Worm (Caenorhabditis elegans): ENCODE measurements around the gene Y105C5A.1272.

The Y105C5A.1272 gene

DNA sequence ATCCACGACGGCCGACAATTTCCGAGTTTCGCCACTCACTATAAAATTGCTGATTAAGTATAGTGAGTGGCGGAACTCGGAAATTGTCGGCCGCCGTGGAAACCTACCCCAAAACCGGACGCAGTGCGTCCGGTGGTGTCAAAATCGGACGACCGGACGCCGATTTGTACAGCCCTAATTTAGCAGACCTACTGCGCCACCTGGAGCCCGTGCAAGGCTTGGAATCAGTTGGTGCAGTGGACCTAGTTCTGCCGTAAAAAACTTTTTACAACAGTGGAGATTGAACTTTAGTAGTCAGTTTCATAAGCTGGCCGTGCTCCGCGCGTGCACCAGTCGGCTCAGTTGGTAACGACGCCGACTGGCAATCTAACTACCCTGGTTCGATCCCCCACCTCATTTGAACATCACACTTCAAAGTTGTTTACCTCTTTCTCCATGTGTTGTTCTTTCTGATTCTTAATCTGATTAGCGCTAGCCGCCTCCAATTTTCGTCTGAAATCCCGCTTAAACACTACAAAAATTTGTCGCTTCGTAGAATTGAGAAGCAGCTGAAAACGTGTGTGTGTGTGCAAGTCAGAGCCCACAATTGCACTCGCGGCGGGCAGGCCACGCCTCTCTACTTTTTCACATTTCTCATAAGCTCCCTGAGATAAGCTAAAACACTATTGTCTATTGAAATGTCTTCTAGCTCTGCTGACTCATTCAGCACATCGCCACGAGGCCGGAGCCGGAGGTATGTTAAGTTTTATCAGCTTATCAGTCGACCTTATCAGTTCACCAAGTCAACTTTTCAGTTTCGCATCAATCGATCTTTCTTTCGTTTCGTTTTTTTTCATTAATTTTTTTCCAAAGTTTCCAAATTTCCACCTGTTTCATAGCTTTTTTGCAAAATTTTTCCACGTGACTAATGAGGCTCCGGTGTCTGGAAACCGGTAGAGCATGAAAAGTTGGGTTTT lies 42.0 kb downstream of the Y105C5A.1272 start, which contains the start of gene Y105C5A.15:
Gene Y105C5A.15 (plus strand): TSS at position 678 of the 956 bp plus-strand sequence.
- TF ChIP-seq snpc-1.2 (GFP tag; IDR thresholded peaks at IDR 0.05) (peak; percentile 91), nhr-48 (tag; optimal IDR thresholded peaks at IDR 0.05) (no peak), mxl-3 (GFP tag; optimal IDR thresholded peaks at IDR 0.05) (peak; percentile 3), daf-16 (GFP tag; optimal IDR thresholded peaks at IDR 0.05) (no peak), daf-16 (tag; optimal IDR thresholded peaks at IDR 0.05) (peak; percentile 2), pqm-1 (tag; optimal IDR thresholded peaks at IDR 0.05) (peak; percentile 33), aha-1 (tag) (peak; percentile 73), ZK337.2 (GFP tag; IDR thresholded peaks at IDR 0.05) (0 out of 2 replicates have a peak, but pooled peaks have one; percentile 11), saeg-2 (GFP tag; IDR thresholded peaks at IDR 0.05) (no peak)

DNA sequence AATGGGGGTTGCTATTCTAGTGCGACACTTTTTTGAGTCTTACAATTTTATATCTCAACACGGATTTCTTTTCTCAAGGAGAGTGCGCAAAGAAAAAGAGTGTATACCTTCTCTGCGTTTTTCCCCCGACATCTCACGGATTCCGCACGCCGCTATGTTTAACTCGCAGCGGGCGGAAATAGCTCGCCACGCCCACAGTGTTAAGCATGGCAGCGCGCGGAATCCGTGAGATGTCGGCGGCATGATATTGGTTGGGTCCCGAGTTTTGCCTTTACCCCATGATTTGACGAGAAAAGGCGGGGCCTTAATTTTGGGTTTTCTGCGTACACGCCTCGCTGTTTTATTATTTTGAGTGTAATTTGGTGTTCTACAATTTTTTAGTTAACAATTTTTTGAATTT lies 45.0 kb downstream of the Y105C5A.1272 start:
- TF ChIP-seq snpc-1.2 (GFP tag; IDR thresholded peaks at IDR 0.05) (peak; percentile 73), hlh-30 (tag; optimal IDR thresholded peaks at IDR 0.05; ENCODE audit: insufficient read depth) (no peak)

DNA sequence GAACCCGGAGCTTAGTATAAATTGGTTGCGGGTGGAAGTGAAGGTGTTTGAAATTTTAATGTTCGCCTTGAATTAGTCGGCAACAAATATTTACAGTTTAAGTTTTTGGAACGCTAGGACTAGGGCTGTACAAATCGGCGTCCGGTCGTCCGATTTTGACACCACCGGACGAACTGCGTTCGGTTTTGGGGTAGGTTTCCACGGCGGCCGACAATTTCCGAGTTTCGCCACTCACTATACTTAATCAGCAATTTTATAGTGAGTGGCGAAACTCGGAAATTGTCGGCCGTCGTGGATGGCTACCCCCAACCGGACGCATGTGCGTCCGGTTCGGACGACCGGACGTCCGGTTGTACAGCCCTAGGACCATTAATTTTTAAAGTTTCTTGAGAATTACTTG lies 45.7 kb downstream of the Y105C5A.1272 start:
- TF ChIP-seq lin-38 (GFP tag; IDR thresholded peaks at IDR 0.05) (0 out of 2 replicates have a peak, but pooled peaks have one; percentile 11), snpc-1.2 (GFP tag; IDR thresholded peaks at IDR 0.05) (peak; percentile 68; the same call in 1 of the 2 replicates)

DNA sequence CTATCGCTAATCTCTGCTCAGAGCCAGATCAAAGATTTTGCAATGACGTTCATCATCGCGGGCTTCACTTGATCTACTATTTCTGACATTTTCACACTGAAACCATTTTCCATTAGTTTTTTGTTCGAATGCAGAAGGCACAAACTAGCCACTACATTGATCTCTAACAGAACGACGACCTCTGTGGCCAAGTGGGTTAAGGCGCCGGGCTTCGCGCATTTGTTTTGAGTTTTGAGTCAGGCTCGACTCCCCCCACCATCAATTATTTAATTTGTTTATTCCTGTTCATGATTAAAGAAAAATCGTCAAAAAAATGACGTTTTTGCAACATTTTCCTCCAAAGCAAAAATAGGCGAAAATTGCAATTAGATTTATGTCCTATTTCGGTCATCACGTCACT lies 46.5 kb downstream of the Y105C5A.1272 start:
- TF ChIP-seq nhr-77 (tag; optimal IDR thresholded peaks at IDR 0.05) (no peak), nhr-48 (tag; optimal IDR thresholded peaks at IDR 0.05) (no peak), F26F4.8 (GFP tag; conservative IDR thresholded peaks at IDR 0.05) (peak; percentile 83; the same call in 1 of the 2 replicates), nhr-102 (tag; optimal IDR thresholded peaks at IDR 0.05) (no peak), Y105C5A.15 (GFP tag; IDR thresholded peaks at IDR 0.05) (no peak), dve-1 (tag; optimal IDR thresholded peaks at IDR 0.05; ENCODE audit: insufficient read depth) (peak; percentile 9), cey-2 (tag; optimal IDR thresholded peaks at IDR 0.05; ENCODE audit: borderline replicate concordance, insufficient read depth) (no peak), ctbp-1 (GFP tag; IDR thresholded peaks at IDR 0.05) (no peak), lsy-2 (tag; optimal IDR thresholded peaks at IDR 0.05) (peak in 1 of 2 experiments; percentile 14), attf-4 (tag; optimal IDR thresholded peaks at IDR 0.05) (no peak), mdt-29 (GFP tag; IDR thresholded peaks at IDR 0.05) (peak; percentile 87), mes-2 (tag; optimal IDR thresholded peaks at IDR 0.05; ENCODE audit: poor library complexity, severe bottlenecking) (peak; percentile 63), set-16 (GFP tag; IDR thresholded peaks at IDR 0.05) (no peak), ces-1 (GFP tag; optimal IDR thresholded peaks at IDR 0.05) (no peak), mdl-1 (tag; optimal IDR thresholded peaks at IDR 0.05) (no peak), lin-38 (GFP tag; IDR thresholded peaks at IDR 0.05) (peak; percentile 74), daf-8 (GFP tag; IDR thresholded peaks at IDR 0.05) (no peak), fkh-10 (GFP tag; optimal IDR thresholded peaks at IDR 0.05) (no peak), hlh-30 (tag; optimal IDR thresholded peaks at IDR 0.05; ENCODE audit: insufficient read depth) (no peak), arid-1 (GFP tag; conservative IDR thresholded peaks at IDR 0.05) (no peak), egl-27 (tag; optimal IDR thresholded peaks at IDR 0.05) (no peak), F37D6.2 (tag; optimal IDR thresholded peaks at IDR 0.05) (no peak), ceh-28 (tag; optimal IDR thresholded peaks at IDR 0.05) (no peak), nhr-42 (GFP tag; IDR thresholded peaks at IDR 0.05) (no peak), lin-39 (tag; optimal IDR thresholded peaks at IDR 0.05) (no peak), Y5F2A.4 (GFP tag; optimal IDR thresholded peaks at IDR 0.05) (peak; percentile 30), php-3 (GFP tag; IDR thresholded peaks at IDR 0.05) (no peak), duxl-1 (tag; optimal IDR thresholded peaks at IDR 0.05; ENCODE audit: poor library complexity) (peak; percentile 34), zip-11 (GFP tag; IDR thresholded peaks at IDR 0.05) (peak; percentile 53; the same call in 1 of the 2 replicates), spr-3 (GFP tag; optimal IDR thresholded peaks at IDR 0.05) (peak; percentile 19), nhr-111 (GFP tag; optimal IDR thresholded peaks at IDR 0.05) (peak; percentile 61), nhr-76 (tag; optimal IDR thresholded peaks at IDR 0.05) (no peak), unc-39 (tag; optimal IDR thresholded peaks at IDR 0.05) (no peak), ama-1 (optimal IDR thresholded peaks at IDR 0.05) (no peak)
